Fruit fly (Drosophila melanogaster) whole organism: ENCODE data around the gene CG31955.

Source experiments
- CG8478 ChIP-seq: fragments of >200 bp; optimal IDR thresholded peaks from 2 replicates; lab custom pipeline; 2018; ENCODE audit warnings: inconsistent platforms
- Dll ChIP-seq: fragments of >200 bp; optimal IDR thresholded peaks from 2 replicates; lab custom pipeline; 2017
- EcR ChIP-seq, 2 experiments: fragments of >200 bp; optimal IDR thresholded peaks; 2 replicates each; lab custom pipeline; 2017; ENCODE audit warnings: missing biosample characterization in 2 of 2, missing genetic modification characterization in 2 of 2, missing genetic modification reagents in 2 of 2
- pan ChIP-seq: fragments of >200 bp; optimal IDR thresholded peaks from 2 replicates; lab custom pipeline; 2017
- psq ChIP-seq: fragments of >200 bp; optimal IDR thresholded peaks from 2 replicates; lab custom pipeline; 2017

dm6 chr2L:3731055-3731454 is 18.1 kb upstream of the CG31955 start:
- TF ChIP-seq psq (lab: Kevin White, UChicago), result no peak
- TF ChIP-seq CG8478, result no peak
- no peak for TF ChIP-seq pan
- no peak for TF ChIP-seq EcR (GFP tag; optimal IDR thresholded peaks at IDR 0.05; lab: Kevin White, UChicago)
- no peak for TF ChIP-seq Dll (lab: Kevin White, UChicago)
